ENCODE assay signal across 2 worm cellular contexts in the genomic region with DNA sequence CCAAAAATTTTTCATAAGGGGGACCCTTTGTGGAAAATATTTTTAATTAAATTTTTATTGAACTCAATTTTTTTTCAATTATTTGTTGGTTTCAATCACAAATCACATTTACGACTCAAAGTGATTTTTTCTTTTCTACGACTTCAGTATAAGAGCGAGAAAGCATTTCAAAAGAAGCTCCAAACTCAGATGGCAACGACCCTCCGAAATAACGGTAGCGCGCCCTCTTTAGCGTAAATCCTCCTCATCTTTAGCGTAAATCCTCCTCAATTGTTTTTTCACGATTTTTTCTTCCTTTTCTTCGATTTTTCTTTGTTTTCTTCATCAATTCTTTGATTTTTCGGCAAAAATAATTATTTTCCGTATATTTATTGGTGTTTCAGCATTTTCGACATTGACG.
TF ChIP-seq lines count a peak whose summit lies in the region.

No protein-coding gene starts in this region.

TF ChIP-seq in whole organism, L4 larva, 104 proteins besides CTCF, POLR2A, EP300 and RAD21:
- peak; percentile 95 for TF ChIP-seq Y48G9A.11 (GFP tag; IDR thresholded peaks at IDR 0.05; lab: Robert Waterston, UW)

TF ChIP-seq in whole organism, young adult, 124 proteins besides CTCF, POLR2A, EP300 and RAD21:
- peak; percentile 88 for TF ChIP-seq attf-3 (GFP tag; conservative IDR thresholded peaks at IDR 0.05; lab: Robert Waterston, UW)
